Fruit fly (Drosophila melanogaster) whole organism, adult: ENCODE data around the gene CNPYb.

ENCODE experiments used
- CG11617 ChIP-seq: fragments of 200-800 bp; sonication (Bioruptor generic); optimal IDR thresholded peaks from 2 replicates; lab custom pipeline; 2017; ENCODE audit warnings: mild to moderate bottlenecking, missing biosample characterization, missing genetic modification reagents, missing genetic modification characterization
- CG12768 ChIP-seq: fragments of 200-800 bp; sonication (Bioruptor generic); optimal IDR thresholded peaks from 2 replicates; lab custom pipeline; 2017; ENCODE audit warnings: missing biosample characterization, missing genetic modification characterization, mild to moderate bottlenecking, moderate library complexity, missing genetic modification reagents
- CG14711 ChIP-seq: fragments of 200-800 bp; sonication (Bioruptor generic); optimal IDR thresholded peaks from 2 replicates; lab custom pipeline; 2018; ENCODE audit warnings: missing biosample characterization, mild to moderate bottlenecking, missing genetic modification characterization, moderate library complexity
- CG5204 ChIP-seq: fragments of 200-800 bp; sonication (Bioruptor generic); optimal IDR thresholded peaks from 2 replicates; lab custom pipeline; 2016; ENCODE audit warnings: missing biosample characterization, missing genetic modification characterization
- CG7101 ChIP-seq: fragments of 200-800 bp; sonication (Bioruptor generic); optimal IDR thresholded peaks from 2 replicates; lab custom pipeline; 2018; ENCODE audit warnings: missing biosample characterization, mild to moderate bottlenecking, missing genetic modification characterization, moderate library complexity
- Crg-1 ChIP-seq: fragments of 200-800 bp; sonication (Bioruptor generic); optimal IDR thresholded peaks from 2 replicates; lab custom pipeline; 2016; ENCODE audit warnings: missing biosample characterization, missing genetic modification characterization
- Hr96 ChIP-seq: fragments of 200-800 bp; sonication (Bioruptor generic); optimal IDR thresholded peaks from 2 replicates; lab custom pipeline; 2016; ENCODE audit warnings: missing biosample characterization, missing genetic modification characterization
- kay ChIP-seq: fragments of 200-800 bp; sonication (Bioruptor generic); peaks from one replicate; lab custom pipeline; 2016; ENCODE audit warnings: missing biosample characterization, missing genetic modification characterization, borderline replicate concordance
- ovo ChIP-seq: fragments of 200-800 bp; sonication (Bioruptor generic); optimal IDR thresholded peaks from 2 replicates; lab custom pipeline; 2016; ENCODE audit warnings: missing biosample characterization, missing genetic modification characterization
- pad ChIP-seq: fragments of 200-800 bp; sonication (Bioruptor generic); optimal IDR thresholded peaks from 3 replicates; lab custom pipeline; 2017; ENCODE audit warnings: missing biosample characterization, missing genetic modification characterization, mild to moderate bottlenecking, moderate library complexity, missing genetic modification reagents
- tj ChIP-seq: fragments of 200-800 bp; sonication (Bioruptor generic); optimal IDR thresholded peaks from 3 replicates; lab custom pipeline; 2017; ENCODE audit warnings: missing biosample characterization, mild to moderate bottlenecking, missing genetic modification characterization, moderate library complexity
- toe ChIP-seq: fragments of 200-800 bp; sonication (Bioruptor generic); optimal IDR thresholded peaks from 2 replicates; lab custom pipeline; 2016; ENCODE audit warnings: missing biosample characterization, missing genetic modification characterization

DNA sequence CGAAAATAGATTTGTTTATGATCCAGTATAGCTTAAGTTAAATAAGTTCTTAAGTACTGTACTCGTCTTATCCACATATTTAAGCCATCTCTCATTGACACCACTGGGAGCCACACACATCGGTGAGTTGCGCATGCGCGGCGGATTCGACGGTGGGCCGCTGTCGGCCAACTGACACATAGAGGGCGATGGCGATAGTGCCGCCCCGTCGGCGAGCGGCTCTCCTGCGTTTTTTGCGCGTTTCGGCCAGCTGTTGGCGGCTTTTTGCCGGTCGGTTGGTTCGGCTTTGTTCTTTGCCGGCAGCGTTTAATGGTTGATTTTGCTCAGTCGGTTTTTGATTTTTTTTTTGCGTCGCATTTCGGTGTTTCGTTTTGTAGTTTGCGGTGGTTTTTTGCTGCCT is 41.8 kb downstream of the CNPYb start:
- no peak for TF ChIP-seq kay (GFP tag; lab: Kevin White, UChicago)
- TF ChIP-seq CG7101 (tag; lab: Kevin White, UChicago), result no peak
- no peak for TF ChIP-seq tj (GFP tag; lab: Kevin White, UChicago)
- TF ChIP-seq CG12768 (GFP tag; lab: Kevin White, UChicago), result no peak
- no peak for TF ChIP-seq Crg-1
- TF ChIP-seq Hr96, result no peak
- TF ChIP-seq ovo, result no peak
- TF ChIP-seq pad (GFP tag; lab: Kevin White, UChicago), result no peak
- no peak for TF ChIP-seq toe
- TF ChIP-seq CG14711 (tag; lab: Kevin White, UChicago), result no peak
- TF ChIP-seq CG5204 (GFP tag; lab: Kevin White, UChicago), result no peak
- no peak for TF ChIP-seq CG11617 (GFP tag; lab: Kevin White, UChicago)
